Fruit fly (Drosophila melanogaster): ENCODE measurements around the gene smog.

smog gene

DNA sequence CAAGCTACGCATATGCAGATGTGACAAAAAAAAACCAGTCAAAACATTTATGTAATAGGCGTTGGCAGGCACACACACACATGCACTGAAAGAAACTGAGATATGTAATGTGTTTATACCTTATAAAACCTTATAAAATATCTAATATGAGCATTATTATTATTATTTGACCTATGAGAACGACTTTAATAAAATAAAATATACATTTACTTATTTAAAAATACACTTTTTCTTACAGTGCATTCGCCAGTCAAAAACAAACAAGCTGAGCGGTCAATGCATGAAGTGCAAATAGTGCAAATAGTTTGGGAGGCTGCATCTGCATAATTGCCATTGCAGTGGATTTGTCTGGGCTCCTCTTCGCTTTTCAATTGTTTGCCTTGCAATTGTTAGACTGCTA is 55.3 kb downstream of the smog start (continued):
- TF ChIP-seq CG4318 (GFP tag; optimal IDR thresholded peaks at IDR 0.05) (peak; percentile 24), CG8632 (GFP tag; optimal IDR thresholded peaks at IDR 0.05) (peak; percentile 20), CG1621 (tag; optimal IDR thresholded peaks at IDR 0.05) (no peak), fd85E (GFP tag; optimal IDR thresholded peaks at IDR 0.05) (no peak), cyc (GFP tag; optimal IDR thresholded peaks at IDR 0.05) (peak; percentile 10), CG10631 (GFP tag; optimal IDR thresholded peaks at IDR 0.05) (peak; percentile 43), CG15336 (GFP tag; IDR thresholded peaks at IDR 0.05) (peak; percentile 92), CG3919 (GFP tag; optimal IDR thresholded peaks at IDR 0.05) (peak; percentile 49), Blimp-1 (GFP tag; optimal IDR thresholded peaks at IDR 0.05) (no peak), CG34406 (GFP tag; optimal IDR thresholded peaks at IDR 0.05) (peak; percentile 30), net (GFP tag; optimal IDR thresholded peaks at IDR 0.05) (peak; percentile 74), CG10669 (GFP tag; optimal IDR thresholded peaks at IDR 0.05) (peak; percentile 8), fkh (GFP tag; optimal IDR thresholded peaks at IDR 0.05) (peak; percentile 36), Smox (GFP tag; optimal IDR thresholded peaks at IDR 0.05) (peak; percentile 11), Hr38 (GFP tag; optimal IDR thresholded peaks at IDR 0.05) (no peak), CG9139 (GFP tag; optimal IDR thresholded peaks at IDR 0.05) (no peak), Sox102F (GFP tag; optimal IDR thresholded peaks at IDR 0.05) (no peak)

DNA sequence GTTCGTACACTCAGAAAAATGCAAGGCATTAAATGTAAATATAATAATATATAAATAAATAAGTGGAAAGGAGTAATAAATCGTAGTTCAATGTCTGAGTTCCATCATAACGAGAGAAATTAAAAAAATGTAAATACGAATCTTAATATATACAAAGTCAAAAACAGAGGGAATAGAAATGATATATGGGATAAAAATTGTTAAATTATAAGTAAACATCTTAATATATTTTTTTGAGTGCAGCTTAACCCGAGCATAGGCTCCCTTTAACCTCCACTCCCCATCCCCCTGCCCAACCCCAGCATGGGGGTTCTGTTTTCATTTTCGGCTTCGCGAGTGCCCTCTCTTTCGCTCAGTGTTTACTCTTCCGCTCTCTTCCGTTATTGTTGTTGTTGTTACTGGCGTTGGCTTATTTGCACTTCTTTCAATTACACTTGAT is 63.1 kb downstream of the smog start:
- no peak for TF ChIP-seq dac (GFP tag; optimal IDR thresholded peaks at IDR 0.05)
- TF ChIP-seq CG34406 (GFP tag; optimal IDR thresholded peaks at IDR 0.05), result peak; percentile 73
- TF ChIP-seq CG32006 (GFP tag; optimal IDR thresholded peaks at IDR 0.05), result peak; percentile 67
- TF ChIP-seq CG6808 (GFP tag; optimal IDR thresholded peaks at IDR 0.05), result peak; percentile 48
- TF ChIP-seq Ets96B (tag; optimal IDR thresholded peaks at IDR 0.05), result peak; percentile 56
- peak; percentile 40 for TF ChIP-seq CG10631 (GFP tag; optimal IDR thresholded peaks at IDR 0.05)
- TF ChIP-seq CG8632 (GFP tag; optimal IDR thresholded peaks at IDR 0.05), result peak; percentile 54
- no peak for TF ChIP-seq Smox (GFP tag; optimal IDR thresholded peaks at IDR 0.05)
- peak; percentile 23 for TF ChIP-seq Met (GFP tag; optimal IDR thresholded peaks at IDR 0.05)
- TF ChIP-seq CG16779 (tag; optimal IDR thresholded peaks at IDR 0.05), result no peak
- TF ChIP-seq topi (GFP tag; optimal IDR thresholded peaks at IDR 0.05), result peak; percentile 26
- no peak for TF ChIP-seq CG31627 (GFP tag; optimal IDR thresholded peaks at IDR 0.05)
- peak; percentile 62 for TF ChIP-seq OdsH (GFP tag; optimal IDR thresholded peaks at IDR 0.05)
- no peak for TF ChIP-seq CG8319 (GFP tag; optimal IDR thresholded peaks at IDR 0.05)
- TF ChIP-seq Blimp-1 (GFP tag; optimal IDR thresholded peaks at IDR 0.05), result no peak
- TF ChIP-seq Ets21C (GFP tag; optimal IDR thresholded peaks at IDR 0.05), result no peak
- peak; percentile 66 for TF ChIP-seq fkh (GFP tag; optimal IDR thresholded peaks at IDR 0.05)
- TF ChIP-seq Hr38 (GFP tag; optimal IDR thresholded peaks at IDR 0.05), result no peak
- no peak for TF ChIP-seq lz (GFP tag; optimal IDR thresholded peaks at IDR 0.05)
- no peak for TF ChIP-seq pdm3 (GFP tag; optimal IDR thresholded peaks at IDR 0.05)
- TF ChIP-seq CG15336 (GFP tag; IDR thresholded peaks at IDR 0.05), result 0 out of 2 replicates have a peak, but pooled peaks have one; percentile 33
- TF ChIP-seq CG11294 (GFP tag; IDR thresholded peaks at IDR 0.05), result no peak
- no peak for TF ChIP-seq CG6854 (GFP tag; optimal IDR thresholded peaks at IDR 0.05)
- TF ChIP-seq acj6 (GFP tag; optimal IDR thresholded peaks at IDR 0.05), result peak; percentile 57
- no peak for TF ChIP-seq Hr39 (GFP tag; optimal IDR thresholded peaks at IDR 0.05)
- no peak for TF ChIP-seq Eip75B (GFP tag; optimal IDR thresholded peaks at IDR 0.05)
- TF ChIP-seq dsx (GFP tag; optimal IDR thresholded peaks at IDR 0.05; ENCODE audit: poor library complexity, severe bottlenecking), result peak; percentile 53
- TF ChIP-seq CG9139 (GFP tag; optimal IDR thresholded peaks at IDR 0.05), result peak; percentile 11
- no peak for TF ChIP-seq cyc (GFP tag; optimal IDR thresholded peaks at IDR 0.05)
- peak; percentile 19 for TF ChIP-seq fd59A (GFP tag; optimal IDR thresholded peaks at IDR 0.05)
- TF ChIP-seq CG4318 (GFP tag; optimal IDR thresholded peaks at IDR 0.05), result peak; percentile 45
- no peak for TF ChIP-seq eg (GFP tag; IDR thresholded peaks at IDR 0.05)
- no peak for TF ChIP-seq Sox14 (GFP tag; optimal IDR thresholded peaks at IDR 0.05)
- TF ChIP-seq salr (GFP tag; optimal IDR thresholded peaks at IDR 0.05), result no peak
- TF ChIP-seq CG1621 (tag; optimal IDR thresholded peaks at IDR 0.05), result no peak
- TF ChIP-seq CG11902 (GFP tag; optimal IDR thresholded peaks at IDR 0.05), result peak; percentile 30
- peak; percentile 4 for TF ChIP-seq Hr4 (GFP tag; optimal IDR thresholded peaks at IDR 0.05)
- no peak for TF ChIP-seq Lpt (GFP tag; optimal IDR thresholded peaks at IDR 0.05)
- TF ChIP-seq Eip78C (GFP tag), result peak; percentile 78
- TF ChIP-seq CG8119 (GFP tag; IDR thresholded peaks at IDR 0.05), result peak; percentile 61
- TF ChIP-seq CG3032 (tag; optimal IDR thresholded peaks at IDR 0.05), result peak; percentile 58
- TF ChIP-seq esn (GFP tag; optimal IDR thresholded peaks at IDR 0.05), result peak; percentile 48
- no peak for TF ChIP-seq Eip93F (GFP tag; optimal IDR thresholded peaks at IDR 0.05)
- TF ChIP-seq spab (GFP tag; optimal IDR thresholded peaks at IDR 0.05), result peak; percentile 50

Data from whole organism, prepupa.